Worm (Caenorhabditis elegans): ENCODE measurements around the gene K10B4.1.

- TF ChIP-seq dao-5 (tag; optimal IDR thresholded peaks at IDR 0.05), result no peak
- TF ChIP-seq him-1 (tag; optimal IDR thresholded peaks at IDR 0.05), result no peak
- TF ChIP-seq W03F9.2 (tag; optimal IDR thresholded peaks at IDR 0.05), result no peak
Observed at ce11 chrII:175868-176267, 40.6 kb downstream of the K10B4.1 start, which contains the start of gene T01D1.3.

Data from whole organism, L4/young adult.